Worm (Caenorhabditis elegans): ENCODE results near the gene F11E6.4.

DNA sequence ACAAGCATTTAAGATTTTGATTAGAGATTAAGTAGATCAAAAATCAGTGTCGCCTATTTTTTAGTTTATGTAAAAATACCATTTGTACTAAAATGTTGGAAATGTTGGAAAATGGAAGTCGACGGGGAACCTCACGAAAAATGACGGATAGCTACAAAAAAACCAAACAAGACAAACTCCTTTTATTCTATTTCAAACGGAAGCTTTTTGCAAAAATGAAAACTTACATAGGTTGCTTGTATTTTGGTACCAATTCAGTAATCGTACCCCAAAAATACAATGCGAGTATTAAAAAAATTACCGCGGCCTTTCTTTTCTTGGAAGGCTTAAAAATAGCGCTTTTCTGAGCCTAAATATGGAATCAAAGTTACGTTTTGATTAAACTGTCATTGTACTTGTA, 16.2 kb downstream of the F11E6.4 start:
- no peak for TF ChIP-seq pqm-1 (tag; optimal IDR thresholded peaks at IDR 0.05)
- no peak for TF ChIP-seq ztf-11 (tag; optimal IDR thresholded peaks at IDR 0.05)
- TF ChIP-seq skn-1 (tag; optimal IDR thresholded peaks at IDR 0.05), result no peak
- TF ChIP-seq fkh-10 (GFP tag; optimal IDR thresholded peaks at IDR 0.05), result no peak
- TF ChIP-seq zag-1 (tag; optimal IDR thresholded peaks at IDR 0.05), result no peak
- TF ChIP-seq egl-27 (tag; optimal IDR thresholded peaks at IDR 0.05), result no peak
- TF ChIP-seq aly-2 (tag; optimal IDR thresholded peaks at IDR 0.05), result no peak
- no peak for TF ChIP-seq lsy-12 (tag; optimal IDR thresholded peaks at IDR 0.05)
- TF ChIP-seq elt-3 (tag; optimal IDR thresholded peaks at IDR 0.05), result no peak
- TF ChIP-seq R02D3.7 (tag; optimal IDR thresholded peaks at IDR 0.05), result no peak
- no peak for TF ChIP-seq daf-12 (tag; optimal IDR thresholded peaks at IDR 0.05)
- no peak for TF ChIP-seq nhr-237 (tag; optimal IDR thresholded peaks at IDR 0.05)
- no peak for TF ChIP-seq mdl-1 (tag; optimal IDR thresholded peaks at IDR 0.05)
- no peak for TF ChIP-seq nhr-28 (tag; optimal IDR thresholded peaks at IDR 0.05)

All from whole organism, L3 larva.